Fruit fly (Drosophila melanogaster): ENCODE measurements around the gene CG12991.

Gene CG12991

dm6 chrX:17582650-17583049 lies 3.0 kb downstream of the CG12991 start (continued):
- TF ChIP-seq az2 (GFP tag; optimal IDR thresholded peaks at IDR 0.05), result no peak
- no peak for TF ChIP-seq CG12769 (tag; optimal IDR thresholded peaks at IDR 0.05)

dm6 chrX:17583706-17584105 lies 4.0 kb downstream of the CG12991 start:
- TF ChIP-seq Ptx1 (GFP tag; IDR thresholded peaks at IDR 0.05), result no peak
- peak; percentile 78 for TF ChIP-seq vvl (GFP tag; IDR thresholded peaks at IDR 0.05)
- no peak for TF ChIP-seq CG1647 (GFP tag; optimal IDR thresholded peaks at IDR 0.05)
- peak; percentile 63 for TF ChIP-seq sd (tag; optimal IDR thresholded peaks at IDR 0.05)
- TF ChIP-seq CG10979 (tag; optimal IDR thresholded peaks at IDR 0.05), result no peak
- TF ChIP-seq abd-A (tag; optimal IDR thresholded peaks at IDR 0.05), result peak; percentile 50
- no peak for TF ChIP-seq CG17359 (tag; optimal IDR thresholded peaks at IDR 0.05)
- TF ChIP-seq Atf3 (GFP tag; optimal IDR thresholded peaks at IDR 0.05), result no peak
- TF ChIP-seq Sox100B (GFP tag; optimal IDR thresholded peaks at IDR 0.05), result no peak
- no peak for TF ChIP-seq ewg (GFP tag; optimal IDR thresholded peaks at IDR 0.05)
- TF ChIP-seq bsh (GFP tag; optimal IDR thresholded peaks at IDR 0.05), result no peak
- TF ChIP-seq CG7839 (tag; optimal IDR thresholded peaks at IDR 0.05), result no peak
- TF ChIP-seq CG3407 (GFP tag; optimal IDR thresholded peaks at IDR 0.05), result no peak
- TF ChIP-seq CG30431 (GFP tag; optimal IDR thresholded peaks at IDR 0.05), result no peak
- TF ChIP-seq chinmo (GFP tag; IDR thresholded peaks at IDR 0.05; ENCODE audit: partially characterized antibody), result peak; percentile 62; the same call in 2 of the 4 replicates
- no peak for TF ChIP-seq ro (GFP tag; IDR thresholded peaks at IDR 0.05)
- TF ChIP-seq cwo (GFP tag; optimal IDR thresholded peaks at IDR 0.05), result no peak
- no peak for TF ChIP-seq HLH3B (GFP tag; IDR thresholded peaks at IDR 0.05)
- no peak for TF ChIP-seq Nf-YB (GFP tag; optimal IDR thresholded peaks at IDR 0.05)

dm6 chrX:17585892-17586291 lies 6.2 kb downstream of the CG12991 start:
- TF ChIP-seq CG14710 (tag; optimal IDR thresholded peaks at IDR 0.05), result no peak
- no peak for TF ChIP-seq CG4424 (GFP tag; optimal IDR thresholded peaks at IDR 0.05)
- peak; percentile 35 for TF ChIP-seq Med (GFP tag)
- peak; percentile 85 for TF ChIP-seq CTCF (GFP tag; optimal IDR thresholded peaks at IDR 0.05)
- TF ChIP-seq MTF-1 (GFP tag; optimal IDR thresholded peaks at IDR 0.05; ENCODE audit: borderline replicate concordance), result no peak
- 0 out of 3 replicates have a peak, but pooled peaks have one; percentile 18 for TF ChIP-seq row (GFP tag; IDR thresholded peaks at IDR 0.05)
- TF ChIP-seq Blimp-1 (GFP tag; optimal IDR thresholded peaks at IDR 0.05), result peak; percentile 92

- TF ChIP-seq wdn (GFP tag; IDR thresholded peaks at IDR 0.05), result no peak
- 0 out of 3 replicates have a peak, but pooled peaks have one; percentile 22 for TF ChIP-seq tgo (GFP tag; IDR thresholded peaks at IDR 0.05)
- TF ChIP-seq Hr78 (GFP tag; optimal IDR thresholded peaks at IDR 0.05), result no peak
- no peak for TF ChIP-seq ac (GFP tag; optimal IDR thresholded peaks at IDR 0.05)
- TF ChIP-seq CG17568 (GFP tag; optimal IDR thresholded peaks at IDR 0.05), result no peak
- peak; percentile 22 for TF ChIP-seq CG12769 (tag; optimal IDR thresholded peaks at IDR 0.05)
- no peak for TF ChIP-seq dimm (GFP tag; IDR thresholded peaks at IDR 0.05)
- no peak for TF ChIP-seq aop (GFP tag; IDR thresholded peaks at IDR 0.05)
- no peak for TF ChIP-seq CG10543 (GFP tag; optimal IDR thresholded peaks at IDR 0.05)
- no peak for TF ChIP-seq CG4282 (GFP tag; optimal IDR thresholded peaks at IDR 0.05)
- TF ChIP-seq ewg (GFP tag; optimal IDR thresholded peaks at IDR 0.05), result no peak
- TF ChIP-seq fd3F (GFP tag; optimal IDR thresholded peaks at IDR 0.05), result no peak
- TF ChIP-seq fu2 (GFP tag; optimal IDR thresholded peaks at IDR 0.05), result no peak
- TF ChIP-seq Nf-YC (tag; optimal IDR thresholded peaks at IDR 0.05), result no peak
- TF ChIP-seq Ptx1 (GFP tag; IDR thresholded peaks at IDR 0.05), result peak; percentile 11; the same call in 1 of the 2 replicates
- TF ChIP-seq MESR4 (GFP tag; optimal IDR thresholded peaks at IDR 0.05), result no peak
- no peak for TF ChIP-seq GATAe (GFP tag; conservative IDR thresholded peaks at IDR 0.05)
- no peak for TF ChIP-seq CG7372 (GFP tag; IDR thresholded peaks at IDR 0.05)
- TF ChIP-seq CG5245 (GFP tag; optimal IDR thresholded peaks at IDR 0.05), result no peak
- peak; percentile 6 for TF ChIP-seq CG18599 (GFP tag; optimal IDR thresholded peaks at IDR 0.05)
- TF ChIP-seq ttk (GFP tag; IDR thresholded peaks at IDR 0.05), result no peak
- TF ChIP-seq grn (GFP tag; optimal IDR thresholded peaks at IDR 0.05), result no peak
Measured at dm6 chrX:17588134-17588533, 8.5 kb downstream of the CG12991 start.

Measured in whole organism, embryonic.